Worm (Caenorhabditis elegans): ENCODE results near the gene srg-4.

srg-4 gene

ce11 chrIII:6236649-6237048 lies 25.2 kb downstream of the srg-4 start, which contains the start of gene T12A2.21:
TSS of gene T12A2.21 (minus strand) at chrIII:6236749.
- TF ChIP-seq nhr-6 (tag; optimal IDR thresholded peaks at IDR 0.05) (no peak), saeg-2 (GFP tag; IDR thresholded peaks at IDR 0.05) (no peak), dmd-9 (GFP tag; IDR thresholded peaks at IDR 0.05) (no peak), T26A8.4 (GFP tag; IDR thresholded peaks at IDR 0.05) (no peak), lim-7 (GFP tag; IDR thresholded peaks at IDR 0.05) (no peak), spr-1 (tag; optimal IDR thresholded peaks at IDR 0.05) (no peak), nhr-25 (tag; optimal IDR thresholded peaks at IDR 0.05; ENCODE audit: borderline replicate concordance, insufficient read depth) (no peak), F10B5.3 (tag; optimal IDR thresholded peaks at IDR 0.05) (no peak), F26F4.8 (GFP tag; conservative IDR thresholded peaks at IDR 0.05) (no peak), lin-39 (tag; optimal IDR thresholded peaks at IDR 0.05) (no peak), mxl-3 (GFP tag; optimal IDR thresholded peaks at IDR 0.05) (no peak), lin-29 (GFP tag; IDR thresholded peaks at IDR 0.05) (no peak), lir-3 (tag; optimal IDR thresholded peaks at IDR 0.05) (no peak), unc-39 (tag; optimal IDR thresholded peaks at IDR 0.05) (no peak)

ce11 chrIII:6231880-6232279 lies 30.0 kb downstream of the srg-4 start:
- TF ChIP-seq nhr-28 (tag; optimal IDR thresholded peaks at IDR 0.05) = peak; percentile 88
- peak; percentile 51 for TF ChIP-seq mxl-3 (GFP tag; optimal IDR thresholded peaks at IDR 0.05)
- no peak for TF ChIP-seq unc-62 (GFP tag; optimal IDR thresholded peaks at IDR 0.05 in 1 of 2)
- TF ChIP-seq unc-62 (tag; optimal IDR thresholded peaks at IDR 0.05) = no peak
- TF ChIP-seq nhr-77 (tag; optimal IDR thresholded peaks at IDR 0.05) = peak; percentile 74
- no peak for TF ChIP-seq pha-4 (GFP tag; IDR thresholded peaks at IDR 0.05)
- TF ChIP-seq pha-4 (tag; optimal IDR thresholded peaks at IDR 0.05) = peak; percentile 39
- TF ChIP-seq pqm-1 (tag; optimal IDR thresholded peaks at IDR 0.05) = peak; percentile 95
- TF ChIP-seq dve-1 (tag; optimal IDR thresholded peaks at IDR 0.05; ENCODE audit: insufficient read depth) = peak; percentile 77
- no peak for TF ChIP-seq lir-3 (tag; optimal IDR thresholded peaks at IDR 0.05)
- no peak for TF ChIP-seq nhr-6 (tag; optimal IDR thresholded peaks at IDR 0.05)
- TF ChIP-seq tra-1 (GFP tag; IDR thresholded peaks at IDR 0.05) = no peak
- TF ChIP-seq nhr-25 (tag; optimal IDR thresholded peaks at IDR 0.05; ENCODE audit: borderline replicate concordance, insufficient read depth) = no peak
- peak; percentile 73 for TF ChIP-seq php-3 (GFP tag; IDR thresholded peaks at IDR 0.05)
- no peak for TF ChIP-seq nhr-41 (GFP tag; IDR thresholded peaks at IDR 0.05)
- TF ChIP-seq spr-3 (GFP tag; optimal IDR thresholded peaks at IDR 0.05) = no peak
- no peak for TF ChIP-seq daf-16 (GFP tag; optimal IDR thresholded peaks at IDR 0.05)
- TF ChIP-seq daf-16 (tag; optimal IDR thresholded peaks at IDR 0.05) = peak; percentile 80

- TF ChIP-seq unc-62 (GFP tag; optimal IDR thresholded peaks at IDR 0.05 in 1 of 2) (peak in 1 of 2 experiments; percentile 47), unc-62 (tag; optimal IDR thresholded peaks at IDR 0.05) (no peak), ztf-7 (tag; optimal IDR thresholded peaks at IDR 0.05) (no peak)
These were observed 31.0 kb downstream of the srg-4 start, which contains the start of gene esyt-2 for ce11 chrIII:6230870-6231269. TSS of gene esyt-2 (minus strand) at chrIII:6230970.

ce11 chrIII:6221403-6221802 lies 40.5 kb downstream of the srg-4 start:
- TF ChIP-seq aha-1 (tag) (peak; percentile 56), daf-19 (GFP tag; conservative IDR thresholded peaks at IDR 0.05) (no peak), F44E2.7 (GFP tag; IDR thresholded peaks at IDR 0.05) (no peak)

- TF ChIP-seq mes-2 (tag; optimal IDR thresholded peaks at IDR 0.05; ENCODE audit: poor library complexity, severe bottlenecking) (no peak), nhr-6 (tag; optimal IDR thresholded peaks at IDR 0.05) (no peak), daf-16 (GFP tag; optimal IDR thresholded peaks at IDR 0.05) (no peak), daf-16 (tag; optimal IDR thresholded peaks at IDR 0.05) (no peak), dmd-6 (GFP tag; IDR thresholded peaks at IDR 0.05) (no peak), mxl-3 (GFP tag; optimal IDR thresholded peaks at IDR 0.05) (no peak), hmg-1.1 (GFP tag; IDR thresholded peaks at IDR 0.05) (no peak), ZK546.5 (tag; optimal IDR thresholded peaks at IDR 0.05) (no peak), lin-38 (GFP tag; IDR thresholded peaks at IDR 0.05) (no peak), nhr-237 (tag; optimal IDR thresholded peaks at IDR 0.05) (no peak), Y75B8A.6 (GFP tag; IDR thresholded peaks at IDR 0.05) (no peak), pqm-1 (tag; optimal IDR thresholded peaks at IDR 0.05) (no peak)
These were observed 44.9 kb downstream of the srg-4 start, which contains the start of gene hot-4 for ce11 chrIII:6216833-6217466. TSS of gene hot-4 (plus strand) at chrIII:6217416.

Measured in whole organism, L4 larva.